Fruit fly (Drosophila melanogaster) whole organism, wandering third instar larva: ENCODE data around the gene CG31960.
A peak's percentile ranks its signal among the peaks of the same experiment; 100 is the strongest.

Source experiments
- Abd-B ChIP-seq: fragments of >200 bp; optimal IDR thresholded peaks from 2 replicates; lab custom pipeline; 2017; ENCODE audit warnings: missing biosample characterization, missing genetic modification characterization
- CG32264 ChIP-seq: fragments of 200-800 bp; sonication (Bioruptor generic); optimal IDR thresholded peaks from 2 replicates; lab custom pipeline; 2016; ENCODE audit warnings: missing biosample characterization, missing genetic modification characterization
- CG9705 ChIP-seq: fragments of 200-800 bp; sonication (Bioruptor generic); optimal IDR thresholded peaks from 2 replicates; lab custom pipeline; 2018; ENCODE audit warnings: missing biosample characterization, mild to moderate bottlenecking, missing genetic modification characterization
- CrebA ChIP-seq: fragments of 200-800 bp; sonication (Bioruptor generic); optimal IDR thresholded peaks from 2 replicates; lab custom pipeline; 2016; ENCODE audit warnings: missing biosample characterization, mild to moderate bottlenecking, missing genetic modification characterization, borderline replicate concordance
- Dfd ChIP-seq: fragments of >200 bp; optimal IDR thresholded peaks from 2 replicates; lab custom pipeline; 2017; ENCODE audit warnings: missing biosample characterization, missing genetic modification characterization
- Dif ChIP-seq: fragments of 200-275, 200-300 bp; sonication (Bioruptor generic); optimal IDR thresholded peaks from 2 replicates; lab custom pipeline; 2018; ENCODE audit warnings: missing biosample characterization, missing genetic modification characterization; ENCODE audit not compliant: partially characterized antibody
- GATAd ChIP-seq: sonication (Bioruptor generic); optimal IDR thresholded peaks from 2 replicates; lab custom pipeline; 2016; ENCODE audit warnings: missing biosample characterization, missing genetic modification characterization
- HLH106 ChIP-seq: fragments of 200-800 bp; optimal IDR thresholded peaks from 3 replicates; lab custom pipeline; 2019; ENCODE audit warnings: missing biosample characterization, mild to moderate bottlenecking, missing genetic modification characterization, moderate library complexity
- Hnf4 ChIP-seq: fragments of 200-800 bp; sonication (Bioruptor generic); optimal IDR thresholded peaks from 2 replicates; lab custom pipeline; 2016; ENCODE audit warnings: missing biosample characterization, mild to moderate bottlenecking, missing genetic modification characterization
- Hr78 ChIP-seq: fragments of >200 bp; optimal IDR thresholded peaks from 2 replicates; lab custom pipeline; 2017; ENCODE audit warnings: missing biosample characterization, missing genetic modification characterization
- Hr83 ChIP-seq: fragments of 200-300 bp; sonication (Bioruptor generic); optimal IDR thresholded peaks from 2 replicates; lab custom pipeline; 2016; ENCODE audit warnings: missing biosample characterization, mild to moderate bottlenecking, missing genetic modification characterization, moderate library complexity; ENCODE audit not compliant: poor library complexity, severe bottlenecking
- Jra ChIP-seq: sonication (Bioruptor generic); optimal IDR thresholded peaks from 2 replicates; lab custom pipeline; 2016; ENCODE audit warnings: missing biosample characterization, missing genetic modification characterization
- Mio ChIP-seq: sonication (Bioruptor generic); optimal IDR thresholded peaks from 2 replicates; lab custom pipeline; 2016; ENCODE audit warnings: missing biosample characterization, missing genetic modification characterization
- Myc ChIP-seq: fragments of >200 bp; optimal IDR thresholded peaks from 2 replicates; lab custom pipeline; 2017
- OdsH ChIP-seq: fragments of 200-800 bp; sonication (Bioruptor generic); optimal IDR thresholded peaks from 2 replicates; lab custom pipeline; 2016; ENCODE audit warnings: missing biosample characterization, mild to moderate bottlenecking, missing genetic modification characterization
- Rel ChIP-seq, 2 experiments: fragments of 200-800 bp; sonication (Bioruptor generic) in 1 of 2; optimal IDR thresholded peaks; 2 replicates in 1 of 2; 3 replicates in 1 of 2; lab custom pipeline; 2016 to 2019; ENCODE audit warnings: mild to moderate bottlenecking in 2 of 2, missing biosample characterization in 2 of 2, missing genetic modification characterization in 2 of 2, moderate library complexity in 1 of 2
- Sp1 ChIP-seq: fragments of 200-800 bp; sonication (Bioruptor generic); optimal IDR thresholded peaks from 3 replicates; lab custom pipeline; 2019; ENCODE audit warnings: missing biosample characterization, mild to moderate bottlenecking, missing genetic modification characterization, moderate library complexity
- Vsx2 ChIP-seq: fragments of 200-300, 225-300 bp; sonication (Bioruptor generic); optimal IDR thresholded peaks from 2 replicates; lab custom pipeline; 2018; ENCODE audit warnings: missing biosample characterization, missing genetic modification characterization; ENCODE audit not compliant: partially characterized antibody
- br ChIP-seq: fragments of 200-800 bp; sonication (Bioruptor generic); optimal IDR thresholded peaks from 2 replicates; lab custom pipeline; 2016; ENCODE audit warnings: missing biosample characterization, missing genetic modification characterization
- brk ChIP-seq: fragments of 200-800 bp; sonication (Bioruptor generic); optimal IDR thresholded peaks from 2 replicates; lab custom pipeline; 2016; ENCODE audit warnings: missing biosample characterization, mild to moderate bottlenecking, missing genetic modification characterization
- dl ChIP-seq, 2 experiments: fragments of 175-275, 200-275 bp in 1 of 2; fragments of 200-275 bp in 1 of 2; sonication (Bioruptor generic); optimal IDR thresholded peaks; lab custom pipeline; 2018; ENCODE audit warnings: mild to moderate bottlenecking in 2 of 2, missing biosample characterization in 2 of 2, missing genetic modification characterization in 2 of 2, moderate library complexity in 2 of 2; ENCODE audit not compliant: partially characterized antibody in 2 of 2, insufficient read depth in 1 of 2
- dmrt93B ChIP-seq: fragments of 200-800 bp; sonication (Bioruptor generic); optimal IDR thresholded peaks from 2 replicates; lab custom pipeline; 2018; ENCODE audit warnings: missing biosample characterization, mild to moderate bottlenecking, missing genetic modification characterization
- ey ChIP-seq: fragments of 200-800 bp; sonication (Bioruptor generic); optimal IDR thresholded peaks from 2 replicates; lab custom pipeline; 2016; ENCODE audit warnings: missing biosample characterization, missing genetic modification characterization
- foxo ChIP-seq, 2 experiments: fragments of 200-800 bp; sonication (Bioruptor generic); optimal IDR thresholded peaks; 2 replicates in 1 of 2; 3 replicates in 1 of 2; lab custom pipeline; 2016 to 2017; ENCODE audit warnings: missing biosample characterization in 2 of 2, missing genetic modification characterization in 2 of 2
- fru ChIP-seq: fragments of 200-800 bp; sonication (Bioruptor generic); optimal IDR thresholded peaks from 3 replicates; lab custom pipeline; 2016; ENCODE audit warnings: missing biosample characterization, mild to moderate bottlenecking, missing genetic modification characterization
- h ChIP-seq: fragments of 200-800 bp; sonication (Bioruptor generic); optimal IDR thresholded peaks from 3 replicates; lab custom pipeline; 2016; ENCODE audit warnings: missing biosample characterization, mild to moderate bottlenecking, missing genetic modification characterization
- jim ChIP-seq: fragments of 175-275, 200-325 bp; sonication (Bioruptor generic); optimal IDR thresholded peaks from 2 replicates; lab custom pipeline; 2016; ENCODE audit warnings: missing biosample characterization, mild to moderate bottlenecking, missing genetic modification characterization
- lola ChIP-seq: fragments of >200 bp; optimal IDR thresholded peaks from 2 replicates; lab custom pipeline; 2017; ENCODE audit warnings: missing biosample characterization, missing genetic modification characterization
- pan ChIP-seq: fragments of >200 bp; optimal IDR thresholded peaks from 2 replicates; lab custom pipeline; 2017
- psq ChIP-seq: fragments of 200-800 bp; sonication (Bioruptor generic); optimal IDR thresholded peaks from 3 replicates; lab custom pipeline; 2017; ENCODE audit warnings: missing biosample characterization, mild to moderate bottlenecking, missing genetic modification characterization, moderate library complexity
- rgr ChIP-seq: fragments of 200-800 bp; sonication (Bioruptor generic); optimal IDR thresholded peaks from 3 replicates; lab custom pipeline; 2016; ENCODE audit warnings: missing biosample characterization, mild to moderate bottlenecking, missing genetic modification characterization
- sv ChIP-seq: fragments of 200-800 bp; sonication (Bioruptor generic); optimal IDR thresholded peaks from 3 replicates; lab custom pipeline; 2016; ENCODE audit warnings: missing biosample characterization, missing genetic modification characterization
- tai ChIP-seq: sonication (Bioruptor generic); optimal IDR thresholded peaks from 2 replicates; lab custom pipeline; 2016; ENCODE audit warnings: missing biosample characterization, missing genetic modification characterization
- usp ChIP-seq: fragments of >200 bp; optimal IDR thresholded peaks from 2 replicates; lab custom pipeline; 2017; ENCODE audit warnings: missing biosample characterization, missing genetic modification characterization

Gene CG31960

DNA sequence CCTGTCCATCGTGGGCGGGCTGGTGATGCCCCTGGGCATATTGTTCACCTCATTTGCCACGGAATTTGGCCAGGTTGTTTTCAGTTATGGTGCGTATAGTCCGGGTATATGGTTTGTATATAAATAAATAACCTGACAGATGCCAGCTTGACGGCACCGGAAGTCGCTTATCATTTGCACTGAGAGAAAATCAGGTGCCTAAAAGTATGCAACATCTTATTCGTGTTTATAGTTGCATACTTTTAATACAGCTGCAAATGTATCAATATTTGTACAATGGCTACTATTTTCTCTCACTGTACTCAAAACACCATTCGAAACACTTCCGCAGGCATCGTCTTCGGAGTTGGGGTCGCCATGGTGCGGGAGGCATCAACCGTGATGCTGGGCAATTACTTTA lies 36.1 kb upstream of the CG31960 start:
- TF ChIP-seq rgr (GFP tag; lab: Kevin White, UChicago): peak; percentile 16
- peak; percentile 31 for TF ChIP-seq Myc (lab: Kevin White, UChicago)
- no peak for TF ChIP-seq br
- no peak for TF ChIP-seq lola
- peak; percentile 3 for TF ChIP-seq h (GFP tag; lab: Kevin White, UChicago)

DNA sequence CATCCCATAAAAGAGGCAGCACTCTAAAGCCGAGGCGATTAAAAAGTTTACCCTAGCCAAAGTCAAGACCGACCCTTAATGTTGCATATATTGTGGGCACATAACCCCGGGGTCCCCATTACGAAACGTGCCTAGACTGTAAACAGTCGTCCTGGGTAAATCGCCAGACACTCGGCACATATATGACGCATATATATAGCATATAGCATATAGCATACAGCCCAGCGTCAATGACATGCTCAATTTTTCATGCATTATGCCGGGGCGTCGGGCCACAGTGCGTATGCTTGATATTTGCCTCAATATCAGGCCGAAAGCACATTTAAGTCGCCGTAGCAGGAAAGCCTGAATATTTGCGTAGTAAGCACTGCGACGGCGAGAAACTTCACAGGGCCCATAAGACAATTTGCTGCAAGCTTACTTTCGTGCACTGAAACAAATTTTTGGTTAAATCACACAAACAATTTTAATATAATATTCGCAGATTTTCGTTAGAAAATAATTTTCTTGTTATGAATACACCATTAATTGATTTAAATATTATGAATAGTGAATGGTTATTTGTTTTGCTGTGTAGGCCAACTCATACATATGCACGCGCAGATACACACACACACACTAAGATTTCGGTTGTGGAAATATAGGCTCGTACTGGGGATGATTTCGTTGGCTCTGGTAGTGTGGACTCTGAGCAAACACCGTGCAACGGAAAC lies 29.8 kb upstream of the CG31960 start:
- TF ChIP-seq Hr78 (GFP tag; lab: Kevin White, UChicago) (no peak), fru (no peak), Hr83 (no peak), br (no peak), foxo (GFP tag; optimal IDR thresholded peaks at IDR 0.05; lab: Kevin White, UChicago) (no peak), Jra (GFP tag; lab: Kevin White, UChicago) (no peak), Dif (GFP tag; lab: Kevin White, UChicago) (no peak), pan (lab: Kevin White, UChicago) (no peak), lola (no peak), Myc (lab: Kevin White, UChicago) (no peak), sv (GFP tag; lab: Kevin White, UChicago) (no peak), CG9705 (GFP tag; lab: Kevin White, UChicago) (no peak)
- TF ChIP-seq, all 38 proteins: peak for 0

DNA sequence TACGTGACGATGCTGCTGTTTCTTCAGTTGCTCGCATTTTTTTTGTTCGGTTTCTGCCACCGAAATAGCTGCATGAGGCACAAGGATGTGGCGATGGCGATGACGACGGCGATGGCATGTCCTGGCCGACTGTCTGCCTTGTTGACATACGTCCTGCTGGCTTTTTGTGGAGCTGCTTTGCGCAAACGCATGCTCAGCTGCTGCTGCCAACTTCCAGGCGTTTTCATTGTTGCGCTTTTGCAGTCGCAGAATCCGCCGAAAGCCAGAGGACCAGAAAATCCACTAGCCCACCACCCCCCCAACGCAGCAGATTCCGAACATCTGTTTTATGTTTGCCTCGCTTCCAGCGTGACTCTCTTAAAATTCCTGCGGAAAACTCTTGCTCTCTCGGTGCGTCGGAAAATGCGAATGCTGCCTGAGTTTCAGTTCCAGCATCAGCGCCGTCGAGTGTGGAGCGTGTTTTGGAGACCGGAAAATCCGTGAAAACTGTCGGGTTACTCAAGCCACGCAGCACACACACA lies 27.9 kb upstream of the CG31960 start, which contains the start of gene CG43707:
Gene CG43707 (plus strand): TSS at position 426 of the 521 bp plus-strand sequence.
- TF ChIP-seq h (GFP tag; lab: Kevin White, UChicago) (no peak), lola (no peak), CG32264 (no peak), Abd-B (GFP tag; lab: Kevin White, UChicago) (no peak), CrebA (GFP tag; lab: Kevin White, UChicago) (no peak), dmrt93B (GFP tag; lab: Kevin White, UChicago) (no peak), pan (lab: Kevin White, UChicago) (no peak), Mio (GFP tag; lab: Kevin White, UChicago) (no peak), HLH106 (tag; lab: Kevin White, UChicago) (no peak), psq (GFP tag; lab: Kevin White, UChicago) (no peak), Sp1 (GFP tag; lab: Kevin White, UChicago) (no peak), Hr78 (GFP tag; lab: Kevin White, UChicago) (no peak), Vsx2 (GFP tag; lab: Kevin White, UChicago) (no peak), foxo (GFP tag; optimal IDR thresholded peaks at IDR 0.05; lab: Kevin White, UChicago) (no peak), Rel (GFP tag; optimal IDR thresholded peaks at IDR 0.05; lab: Kevin White, UChicago) (no peak), Rel (tag; optimal IDR thresholded peaks at IDR 0.05; lab: Kevin White, UChicago) (no peak), OdsH (GFP tag; lab: Kevin White, UChicago) (no peak), Dif (GFP tag; lab: Kevin White, UChicago) (no peak), Jra (GFP tag; lab: Kevin White, UChicago) (no peak)

DNA sequence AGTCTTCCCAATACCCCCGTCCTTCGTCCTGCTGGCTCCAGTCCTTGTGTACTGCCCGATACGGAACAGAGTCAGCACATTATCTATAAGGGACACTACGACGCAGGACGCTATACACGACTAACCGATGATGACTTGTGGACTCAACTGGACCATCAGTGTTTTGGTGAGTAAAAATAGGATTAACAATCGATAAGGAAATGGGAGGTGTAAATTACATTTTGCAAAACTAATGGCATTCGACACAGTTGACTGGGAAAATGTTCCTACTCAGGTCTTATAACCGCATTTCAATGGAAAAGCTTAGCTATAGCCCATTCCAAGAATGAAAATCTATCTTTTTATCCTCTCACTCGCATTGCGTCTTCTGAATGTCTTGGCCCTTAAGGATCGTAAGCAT lies 19.6 kb upstream of the CG31960 start, which contains the start of gene CG43703:
Gene CG43703 (plus strand): TSS at position 301 of the 400 bp plus-strand sequence.
- no peak for TF ChIP-seq jim (GFP tag; lab: Kevin White, UChicago)
- no peak for TF ChIP-seq ey (GFP tag; lab: Kevin White, UChicago)
- no peak for TF ChIP-seq Vsx2 (GFP tag; lab: Kevin White, UChicago)
- no peak for TF ChIP-seq fru
- no peak for TF ChIP-seq brk (GFP tag; lab: Kevin White, UChicago)
- TF ChIP-seq GATAd (GFP tag; lab: Kevin White, UChicago): no peak
- TF ChIP-seq CG9705 (GFP tag; lab: Kevin White, UChicago): no peak
- TF ChIP-seq tai (GFP tag; lab: Kevin White, UChicago): no peak
- no peak for TF ChIP-seq rgr (GFP tag; lab: Kevin White, UChicago)
- TF ChIP-seq CrebA (GFP tag; lab: Kevin White, UChicago): no peak
- TF ChIP-seq dmrt93B (GFP tag; lab: Kevin White, UChicago): no peak
- no peak for TF ChIP-seq Myc (lab: Kevin White, UChicago)
- no peak for TF ChIP-seq Hnf4 (GFP tag; lab: Kevin White, UChicago)
- TF ChIP-seq Dfd (GFP tag; lab: Kevin White, UChicago): no peak
- TF ChIP-seq psq (GFP tag; lab: Kevin White, UChicago): no peak
- no peak for TF ChIP-seq Mio (GFP tag; lab: Kevin White, UChicago)
- no peak for TF ChIP-seq usp (GFP tag; lab: Kevin White, UChicago)
- no peak for TF ChIP-seq OdsH (GFP tag; lab: Kevin White, UChicago)
- TF ChIP-seq dl (GFP tag; optimal IDR thresholded peaks at IDR 0.05; lab: Kevin White, UChicago; ENCODE audit: insufficient read depth in 1 of 2, partially characterized antibody in 2 of 2): no peak
- no peak for TF ChIP-seq br
